Worm (Caenorhabditis elegans): ENCODE data around the gene ZC196.4.

ZC196.4 gene

ce11 chrV:8769154-8769553, 36.2 kb downstream of the ZC196.4 start:
- TF ChIP-seq elt-2 (tag; optimal IDR thresholded peaks at IDR 0.05) (peak; percentile 14), nhr-11 (tag; optimal IDR thresholded peaks at IDR 0.05) (no peak)

ce11 chrV:8771599-8771998, 38.7 kb downstream of the ZC196.4 start, which contains the start of gene srx-115:
srx-115 (plus strand) TSS chrV:8771899.
- TF ChIP-seq lin-11 (tag; optimal IDR thresholded peaks at IDR 0.05) (no peak), ceh-2 (tag; optimal IDR thresholded peaks at IDR 0.05) (no peak), gmeb-2 (tag; optimal IDR thresholded peaks at IDR 0.05) (no peak), dve-1 (tag; optimal IDR thresholded peaks at IDR 0.05) (no peak), mec-3 (tag; optimal IDR thresholded peaks at IDR 0.05; ENCODE audit: borderline replicate concordance) (no peak), fax-1 (tag; optimal IDR thresholded peaks at IDR 0.05) (no peak), ceh-30 (tag; optimal IDR thresholded peaks at IDR 0.05) (no peak)

- TF ChIP-seq unc-3 (GFP tag; conservative IDR thresholded peaks at IDR 0.05) (no peak), unc-3 (tag; optimal IDR thresholded peaks at IDR 0.05) (no peak), unc-42 (tag; optimal IDR thresholded peaks at IDR 0.05) (peak; percentile 61)
These were observed 41.0 kb downstream of the ZC196.4 start, which contains the start of gene B0507.2 for ce11 chrV:8773826-8774382. B0507.2 (plus strand) TSS chrV:8774332.

- TF ChIP-seq lim-6 (tag; optimal IDR thresholded peaks at IDR 0.05) (no peak), T23F11.4 (GFP tag; optimal IDR thresholded peaks at IDR 0.05) (no peak), pha-2 (tag; optimal IDR thresholded peaks at IDR 0.05) (no peak)
These were observed 43.4 kb downstream of the ZC196.4 start, which contains the start of gene B0507.1 for ce11 chrV:8776270-8776669. B0507.1 (plus strand) TSS chrV:8776570.

- TF ChIP-seq ceh-31 (tag; optimal IDR thresholded peaks at IDR 0.05), result no peak
- TF ChIP-seq elt-2 (tag; optimal IDR thresholded peaks at IDR 0.05), result peak; percentile 88
These were observed 48.3 kb downstream of the ZC196.4 start for ce11 chrV:8781164-8781563.

ce11 chrV:8782112-8782511, 49.2 kb downstream of the ZC196.4 start:
- TF ChIP-seq K09A11.1 (tag; optimal IDR thresholded peaks at IDR 0.05; ENCODE audit: insufficient read depth), result no peak
- no peak for TF ChIP-seq nhr-232 (tag; optimal IDR thresholded peaks at IDR 0.05)

- TF ChIP-seq unc-42 (tag; optimal IDR thresholded peaks at IDR 0.05) (no peak), sox-2 (GFP tag; IDR thresholded peaks at IDR 0.05) (no peak), elt-2 (tag; optimal IDR thresholded peaks at IDR 0.05) (peak; percentile 47), nfya-1 (tag; optimal IDR thresholded peaks at IDR 0.05) (peak; percentile 29), dve-1 (tag; optimal IDR thresholded peaks at IDR 0.05) (peak; percentile 2), tbx-2 (tag; optimal IDR thresholded peaks at IDR 0.05) (peak; percentile 43), ceh-31 (tag; optimal IDR thresholded peaks at IDR 0.05) (peak; percentile 24), ceh-22 (tag; optimal IDR thresholded peaks at IDR 0.05) (peak; percentile 93), ceh-45 (GFP tag; IDR thresholded peaks at IDR 0.05) (no peak), ceh-2 (tag; optimal IDR thresholded peaks at IDR 0.05) (peak; percentile 47), ttx-3 (tag; optimal IDR thresholded peaks at IDR 0.05) (no peak), hlh-6 (tag; optimal IDR thresholded peaks at IDR 0.05) (no peak)
These were observed 51.6 kb downstream of the ZC196.4 start for ce11 chrV:8784485-8784884.
